Fruit fly (Drosophila melanogaster) whole organism, embryonic: ENCODE measurements around the gene CG1840.

Source experiments
- ATbp ChIP-seq: fragments of 200-800 bp; sonication (Bioruptor generic); optimal IDR thresholded peaks from 2 replicates; lab custom pipeline; 2017; ENCODE audit warnings: missing biosample characterization, mild to moderate bottlenecking, missing genetic modification characterization, missing genetic modification reagents
- Asciz ChIP-seq: fragments of 200-800 bp; sonication (Bioruptor generic); optimal IDR thresholded peaks from 2 replicates; lab custom pipeline; 2017; ENCODE audit warnings: missing biosample characterization, mild to moderate bottlenecking, missing genetic modification characterization, missing genetic modification reagents
- Awh ChIP-seq: fragments of 200-800 bp; sonication (Bioruptor generic); IDR thresholded peaks from 2 replicates; pipeline ENCODE4, ENCODE4 v1.3.6; 2022; ENCODE audit warnings: missing biosample characterization, missing genetic modification characterization
- Blimp-1 ChIP-seq: fragments of 200-800 bp; sonication (Bioruptor generic); optimal IDR thresholded peaks from 3 replicates; lab custom pipeline; 2018; ENCODE audit warnings: missing biosample characterization, missing genetic modification characterization, mild to moderate bottlenecking, moderate library complexity, missing genetic modification reagents
- CG1024 ChIP-seq: fragments of 200-800 bp; sonication (Bioruptor generic); IDR thresholded peaks from 2 replicates; pipeline ENCODE4 v1.3.6; 2022; ENCODE audit warnings: missing biosample characterization, missing genetic modification characterization
- CG11398 ChIP-seq: fragments of 200-800 bp; sonication (Bioruptor generic); optimal IDR thresholded peaks from 2 replicates; lab custom pipeline; 2016; ENCODE audit warnings: missing biosample characterization, missing genetic modification characterization
- CG16779 ChIP-seq: fragments of 200-800 bp; sonication (Bioruptor generic); IDR thresholded peaks from 2 replicates; pipeline ENCODE4 v1.3.6; 2022; ENCODE audit warnings: missing biosample characterization, missing genetic modification characterization
- CG17361 ChIP-seq: fragments of 200-800 bp; sonication (Bioruptor generic); IDR thresholded peaks from 3 replicates; pipeline ENCODE4 v1.3.6; 2022; ENCODE audit warnings: missing biosample characterization, missing genetic modification characterization
- CG18476 ChIP-seq: fragments of 200-800 bp; sonication (Bioruptor generic); optimal IDR thresholded peaks from 2 replicates; lab custom pipeline; 2016; ENCODE audit warnings: missing biosample characterization, mild to moderate bottlenecking, missing genetic modification characterization
- CG2129 ChIP-seq: fragments of 200-800 bp; sonication (Bioruptor generic); IDR thresholded peaks from 2 replicates; pipeline ENCODE4 v1.3.6; 2022; ENCODE audit warnings: missing biosample characterization, missing genetic modification characterization; ENCODE audit not compliant: partially characterized antibody
- CG2199 ChIP-seq: fragments of 200-800 bp; sonication (Bioruptor generic); IDR thresholded peaks from 3 replicates; pipeline ENCODE4 v1.3.6; 2022; ENCODE audit warnings: missing biosample characterization, missing genetic modification characterization
- CG2678 ChIP-seq: fragments of 200-800 bp; sonication (Bioruptor generic); optimal IDR thresholded peaks from 3 replicates; lab custom pipeline; 2019; ENCODE audit warnings: missing biosample characterization, mild to moderate bottlenecking, missing genetic modification characterization, moderate library complexity
- CG34422 ChIP-seq: fragments of 200-800 bp; sonication (Bioruptor generic); IDR thresholded peaks from 3 replicates; pipeline ENCODE4 v1.3.6; 2022; ENCODE audit warnings: missing biosample characterization, missing genetic modification characterization
- CG4328 ChIP-seq: fragments of 200-800 bp; sonication (Bioruptor generic); optimal IDR thresholded peaks from 3 replicates; lab custom pipeline; 2017; ENCODE audit warnings: missing biosample characterization, missing genetic modification reagents, missing genetic modification characterization
- CG4617 ChIP-seq: fragments of 200-800 bp; sonication (Bioruptor generic); optimal IDR thresholded peaks from 3 replicates; lab custom pipeline; 2016; ENCODE audit warnings: missing biosample characterization, missing genetic modification characterization, borderline replicate concordance
- CG7556 ChIP-seq: fragments of 200-800 bp; sonication (Bioruptor generic); optimal IDR thresholded peaks from 2 replicates; lab custom pipeline; 2017; ENCODE audit warnings: missing biosample characterization, mild to moderate bottlenecking, missing genetic modification characterization
- CG7786 ChIP-seq: fragments of 200-800 bp; sonication (Bioruptor generic); optimal IDR thresholded peaks from 2 replicates; lab custom pipeline; 2016; ENCODE audit warnings: missing biosample characterization, missing genetic modification characterization
- CG8388 ChIP-seq: fragments of 200-800 bp; sonication (Bioruptor generic); optimal IDR thresholded peaks from 2 replicates; lab custom pipeline; 2019; ENCODE audit warnings: missing biosample characterization, mild to moderate bottlenecking, missing genetic modification characterization, moderate library complexity
- CoRest ChIP-seq: fragments of 200-800 bp; sonication (Bioruptor generic); optimal IDR thresholded peaks from 3 replicates; lab custom pipeline; 2018; ENCODE audit warnings: missing biosample characterization, mild to moderate bottlenecking, missing genetic modification characterization, moderate library complexity
- Dp ChIP-seq: fragments of 200-800 bp; sonication (Bioruptor generic); optimal IDR thresholded peaks from 2 replicates; lab custom pipeline; 2018; ENCODE audit warnings: missing biosample characterization, mild to moderate bottlenecking, missing genetic modification characterization, moderate library complexity
- ERR ChIP-seq: fragments of 200-800 bp; sonication (Bioruptor generic); optimal IDR thresholded peaks from 2 replicates; lab custom pipeline; 2016; ENCODE audit warnings: missing biosample characterization, missing genetic modification characterization
- Hey ChIP-seq: fragments of 200-800 bp; sonication (Bioruptor generic); optimal IDR thresholded peaks from 3 replicates; lab custom pipeline; 2018; ENCODE audit warnings: missing biosample characterization, mild to moderate bottlenecking, missing genetic modification characterization
- Hmx ChIP-seq: fragments of 200-800 bp; sonication (Bioruptor generic); optimal IDR thresholded peaks from 2 replicates; lab custom pipeline; 2016; ENCODE audit warnings: missing biosample characterization, missing genetic modification characterization
- Hr3 ChIP-seq: fragments of 200-800 bp; sonication (Bioruptor generic); optimal IDR thresholded peaks from 3 replicates; lab custom pipeline; 2016; ENCODE audit warnings: missing biosample characterization, missing genetic modification characterization
- Hr51 ChIP-seq, 2 experiments: fragments of 200-800 bp; sonication (Bioruptor generic); optimal IDR thresholded peaks; 2 replicates in 1 of 2; 3 replicates in 1 of 2; lab custom pipeline; 2016 to 2018; ENCODE audit warnings: missing biosample characterization in 2 of 2, missing genetic modification characterization in 2 of 2, mild to moderate bottlenecking in 1 of 2, moderate library complexity in 1 of 2
- Opbp ChIP-seq: fragments of 200-800 bp; sonication (Bioruptor generic); IDR thresholded peaks from 3 replicates; pipeline ENCODE4 v1.3.6; 2022; ENCODE audit warnings: missing biosample characterization, missing genetic modification characterization; ENCODE audit not compliant: partially characterized antibody
- Optix ChIP-seq: fragments of 200-800 bp; sonication (Bioruptor generic); IDR thresholded peaks from 3 replicates; pipeline ENCODE4 v1.3.6; 2022; ENCODE audit warnings: missing biosample characterization, missing genetic modification characterization
- Poxn ChIP-seq: fragments of 200-800 bp; sonication (Bioruptor generic); IDR thresholded peaks from 2 replicates; pipeline ENCODE4 v1.3.6; 2022; ENCODE audit warnings: missing biosample characterization, missing genetic modification characterization
- Six4 ChIP-seq: fragments of 200-800 bp; sonication (Bioruptor generic); optimal IDR thresholded peaks from 2 replicates; lab custom pipeline; 2016; ENCODE audit warnings: missing biosample characterization, missing genetic modification characterization
- Sry-δ ChIP-seq: fragments of 200-800 bp; sonication (Bioruptor generic); optimal IDR thresholded peaks from 2 replicates; lab custom pipeline; 2016; ENCODE audit warnings: missing biosample characterization, missing genetic modification characterization
- Stat92E ChIP-seq, 3 experiments: fragments of >200 bp in 2 of 3; fragments of 200-800 bp in 1 of 3; sonication (Bioruptor generic) in 1 of 3; optimal IDR thresholded peaks; 2 replicates each; lab custom pipeline; 2017 to 2019; ENCODE audit warnings: missing biosample characterization in 3 of 3, missing genetic modification characterization in 3 of 3, mild to moderate bottlenecking in 1 of 3, moderate library complexity in 1 of 3
- Usf ChIP-seq: fragments of 200-800 bp; sonication (Bioruptor generic); optimal IDR thresholded peaks from 2 replicates; lab custom pipeline; 2017; ENCODE audit warnings: missing genotype, missing biosample characterization, missing genetic modification characterization
- ac ChIP-seq: fragments of 200-800 bp; sonication (Bioruptor generic); optimal IDR thresholded peaks from 3 replicates; lab custom pipeline; 2017; ENCODE audit warnings: missing biosample characterization, mild to moderate bottlenecking, missing genetic modification characterization
- aop ChIP-seq: fragments of 200-800 bp; sonication (Bioruptor generic); IDR thresholded peaks from 2 replicates; pipeline ENCODE4 v1.3.6; 2022; ENCODE audit warnings: missing biosample characterization, missing genetic modification characterization
- ara ChIP-seq: fragments of 200-800 bp; sonication (Bioruptor generic); IDR thresholded peaks from 2 replicates; pipeline ENCODE4 v1.3.6; 2022; ENCODE audit warnings: missing biosample characterization, missing genetic modification characterization
- ase ChIP-seq: fragments of 200-800 bp; sonication (Bioruptor generic); IDR thresholded peaks from 3 replicates; pipeline ENCODE4 v1.3.6; 2022; ENCODE audit warnings: missing biosample characterization, missing genetic modification characterization
- ash1 ChIP-seq: fragments of 200-800 bp; sonication (Bioruptor generic); optimal IDR thresholded peaks from 2 replicates; lab custom pipeline; 2018; ENCODE audit warnings: missing biosample characterization, mild to moderate bottlenecking, missing genetic modification characterization
- ci ChIP-seq: fragments of 200-800 bp; sonication (Bioruptor generic); IDR thresholded peaks from 3 replicates; pipeline ENCODE4 v1.3.6; 2022; ENCODE audit warnings: missing biosample characterization, missing genetic modification characterization
- disco-r ChIP-seq: fragments of 200-800 bp; sonication (Bioruptor generic); optimal IDR thresholded peaks from 2 replicates; lab custom pipeline; 2016; ENCODE audit warnings: missing biosample characterization, missing genetic modification characterization
- gem ChIP-seq: fragments of 200-800 bp; sonication (Bioruptor generic); optimal IDR thresholded peaks from 2 replicates; lab custom pipeline; 2019; ENCODE audit warnings: missing biosample characterization, mild to moderate bottlenecking, missing genetic modification characterization, moderate library complexity
- kay ChIP-seq: fragments of 200-800 bp; sonication (Bioruptor generic); optimal IDR thresholded peaks from 2 replicates; lab custom pipeline; 2016; ENCODE audit warnings: missing biosample characterization, missing genetic modification characterization
- knrl ChIP-seq: fragments of 200-800 bp; sonication (Bioruptor generic); IDR thresholded peaks from 3 replicates; pipeline ENCODE4 v1.3.6; 2022; ENCODE audit warnings: missing biosample characterization, missing genetic modification characterization; ENCODE audit not compliant: partially characterized antibody
- sens ChIP-seq: fragments of 200-800 bp; sonication (Bioruptor generic); peaks from one replicate; lab custom pipeline; 2016; ENCODE audit warnings: missing biosample characterization, missing genetic modification characterization
- stc ChIP-seq: fragments of 200-800 bp; sonication (Bioruptor generic); IDR thresholded peaks from 2 replicates; pipeline ENCODE4 v1.3.6; 2022; ENCODE audit warnings: missing biosample characterization, missing genetic modification characterization
- twi ChIP-seq: fragments of 200-800 bp; optimal IDR thresholded peaks from 2 replicates; lab custom pipeline; 2019; ENCODE audit warnings: missing biosample characterization, mild to moderate bottlenecking, missing genetic modification characterization, moderate library complexity
- unpg ChIP-seq: fragments of 200-800 bp; sonication (Bioruptor generic); optimal IDR thresholded peaks from 3 replicates; lab custom pipeline; 2018; ENCODE audit warnings: missing biosample characterization, mild to moderate bottlenecking, missing genetic modification characterization, moderate library complexity
- vvl ChIP-seq: fragments of 200-800 bp; sonication (Bioruptor generic); IDR thresholded peaks from 2 replicates; pipeline ENCODE4 v1.3.6; 2022; ENCODE audit warnings: missing biosample characterization, missing genetic modification characterization

Gene CG1840

dm6 chrX:11888142-11888541, at the start of gene CG1840 (continued):
- no peak for TF ChIP-seq CG4328
- TF ChIP-seq CG18476 (GFP tag; lab: Kevin White, UChicago) = no peak
- TF ChIP-seq CG34422 (GFP tag; lab: Robert Waterston, UW) = no peak
- TF ChIP-seq Hey = no peak
- no peak for TF ChIP-seq Awh (GFP tag; lab: Robert Waterston, UW)
- TF ChIP-seq Usf (GFP tag; lab: Kevin White, UChicago) = no peak
- TF ChIP-seq ash1 (GFP tag; lab: Kevin White, UChicago) = no peak
- TF ChIP-seq Hr3 (GFP tag; lab: Kevin White, UChicago) = no peak
- no peak for TF ChIP-seq Hmx (GFP tag; lab: Kevin White, UChicago)
- no peak for TF ChIP-seq CG7556
- TF ChIP-seq CG17361 (GFP tag; lab: Robert Waterston, UW) = no peak
- no peak for TF ChIP-seq CG1024 (GFP tag; lab: Robert Waterston, UW)
- no peak for TF ChIP-seq Optix (GFP tag; lab: Robert Waterston, UW)
- peak; percentile 14 for TF ChIP-seq Dp
- TF ChIP-seq CG2129 (GFP tag; lab: Robert Waterston, UW) = peak; percentile 54
- TF ChIP-seq ara (GFP tag; lab: Robert Waterston, UW) = no peak
- TF ChIP-seq CoRest = no peak
- peak; percentile 31 for TF ChIP-seq CG4617 (GFP tag; lab: Kevin White, UChicago)
- TF ChIP-seq, all 482 proteins: peak for 80

dm6 chrX:11839308-11839707, 48.8 kb upstream of the CG1840 start, which contains the start of gene Cyp28c1:
Gene Cyp28c1 (plus strand): TSS chrX:11839608.
- TF ChIP-seq CG7556 = no peak
- no peak for TF ChIP-seq CG11398 (GFP tag; lab: Kevin White, UChicago)
- TF ChIP-seq Blimp-1 = no peak
- TF ChIP-seq Stat92E (GFP tag; optimal IDR thresholded peaks at IDR 0.05; lab: Kevin White, UChicago) = no peak
- TF ChIP-seq knrl = no peak
- no peak for TF ChIP-seq twi (tag; lab: Kevin White, UChicago)

dm6 chrX:11841702-11842378, 46.3 kb upstream of the CG1840 start:
- TF ChIP-seq ac (GFP tag; lab: Kevin White, UChicago) (no peak), CG16779 (GFP tag; lab: Robert Waterston, UW) (no peak), ERR (GFP tag; lab: Kevin White, UChicago) (no peak), Opbp (no peak), Sry-δ (GFP tag; lab: Kevin White, UChicago) (no peak), CG17361 (GFP tag; lab: Robert Waterston, UW) (peak; percentile 58; the same call in 2 of the 3 replicates), Stat92E (GFP tag; optimal IDR thresholded peaks at IDR 0.05; lab: Kevin White, UChicago) (no peak), CG2678 (tag; lab: Kevin White, UChicago) (peak; percentile 51), unpg (GFP tag; lab: Kevin White, UChicago) (peak; percentile 22), CG7786 (GFP tag; lab: Kevin White, UChicago) (no peak), vvl (peak; percentile 36; the same call in 1 of the 2 replicates), ci (0 out of 3 replicates have a peak, but pooled peaks have one; percentile 7), Asciz (peak; percentile 48), aop (no peak), sens (GFP tag; lab: Kevin White, UChicago) (peak; percentile 73), gem (tag; lab: Kevin White, UChicago) (peak; percentile 66), Poxn (GFP tag; lab: Robert Waterston, UW) (no peak), disco-r (GFP tag; lab: Kevin White, UChicago) (no peak), kay (no peak), ATbp (GFP tag; lab: Kevin White, UChicago) (peak; percentile 28), ase (GFP tag; lab: Robert Waterston, UW) (no peak), CG2199 (GFP tag; lab: Robert Waterston, UW) (no peak), stc (GFP tag; lab: Robert Waterston, UW) (peak; percentile 51; the same call in 1 of the 2 replicates), CG8388 (GFP tag; lab: Kevin White, UChicago) (peak; percentile 6), Six4 (GFP tag; lab: Kevin White, UChicago) (no peak), Hr51 (GFP tag; optimal IDR thresholded peaks at IDR 0.05; lab: Kevin White, UChicago) (peak in 1 of 2 experiments; percentile 75)
